Worm (Caenorhabditis elegans) whole organism, L2 larva: ENCODE measurements around the gene Y7A5A.24.

ENCODE experiments used
- C34F6.9 ChIP-seq: fragments of 150-350 bp; optimal IDR thresholded peaks from 2 replicates; lab custom pipeline; 2014; ENCODE audit warnings: missing biosample characterization, missing genetic modification characterization
- F13H6.1 ChIP-seq: sonication (generic microtip); optimal IDR thresholded peaks from 2 replicates; lab custom pipeline; 2016; ENCODE audit warnings: missing genetic modification characterization, missing compliant biosample characterization
- R02D3.7 ChIP-seq: fragments of 150-350 bp; optimal IDR thresholded peaks from 2 replicates; lab custom pipeline; 2014; ENCODE audit warnings: missing biosample characterization, missing genetic modification characterization
- Y55F3AM.14 ChIP-seq: fragments of 200-800 bp; sonication (Bioruptor generic); optimal IDR thresholded peaks from 2 replicates; lab custom pipeline; 2018; ENCODE audit warnings: mild to moderate bottlenecking, missing genetic modification characterization, missing compliant biosample characterization
- ZK546.5 ChIP-seq: sonication (generic microtip); optimal IDR thresholded peaks from 2 replicates; lab custom pipeline; 2017; ENCODE audit warnings: missing biosample characterization, missing genetic modification characterization
- alr-1 ChIP-seq: fragments of 150-350 bp; optimal IDR thresholded peaks from 2 replicates; lab custom pipeline; 2014; ENCODE audit warnings: missing biosample characterization, missing genetic modification characterization
- aly-2 ChIP-seq: fragments of 150-350 bp; optimal IDR thresholded peaks from 2 replicates; lab custom pipeline; 2014; ENCODE audit warnings: missing biosample characterization, missing genetic modification characterization
- ama-1 ChIP-seq: fragments of 150-350 bp; optimal IDR thresholded peaks from 2 replicates; lab custom pipeline; 2018; ENCODE audit warnings: inconsistent platforms
- blmp-1 ChIP-seq: sonication (generic microtip); optimal IDR thresholded peaks from 2 replicates; lab custom pipeline; 2017; ENCODE audit warnings: missing genetic modification characterization, mild to moderate bottlenecking, missing compliant biosample characterization, antibody characterized with exemption, moderate library complexity; ENCODE audit not compliant: insufficient read depth
- ceh-16 ChIP-seq: fragments of 150-350 bp; optimal IDR thresholded peaks from 2 replicates; lab custom pipeline; 2014; ENCODE audit warnings: missing biosample characterization, missing genetic modification characterization
- ceh-82 ChIP-seq: fragments of 150-350 bp; optimal IDR thresholded peaks from 2 replicates; lab custom pipeline; 2014; ENCODE audit warnings: missing biosample characterization, missing genetic modification characterization
- crh-2 ChIP-seq: sonication (generic microtip); optimal IDR thresholded peaks from 2 replicates; lab custom pipeline; 2017; ENCODE audit warnings: missing biosample characterization, missing genetic modification characterization
- dmd-4 ChIP-seq: sonication (generic microtip); optimal IDR thresholded peaks from 2 replicates; lab custom pipeline; 2017; ENCODE audit warnings: missing biosample characterization, missing genetic modification characterization
- egl-27 ChIP-seq: sonication (generic microtip); optimal IDR thresholded peaks from 3 replicates; lab custom pipeline; 2017; ENCODE audit warnings: missing biosample characterization, missing genetic modification reagents, missing genetic modification characterization
- elt-1 ChIP-seq: fragments of 150-350 bp; optimal IDR thresholded peaks from 2 replicates; lab custom pipeline; 2014; ENCODE audit warnings: missing biosample characterization, missing genetic modification characterization
- gmeb-1 ChIP-seq: fragments of 150-350 bp; optimal IDR thresholded peaks from 2 replicates; lab custom pipeline; 2014; ENCODE audit warnings: missing biosample characterization, missing genetic modification characterization
- lin-11 ChIP-seq: fragments of 150-350 bp; sonication (generic microtip); optimal IDR thresholded peaks from 2 replicates; lab custom pipeline; 2014; ENCODE audit warnings: missing biosample characterization, missing genetic modification characterization, inconsistent platforms, mixed read lengths
- lin-13 ChIP-seq: fragments of 150-350 bp; optimal IDR thresholded peaks from 2 replicates; lab custom pipeline; 2014; ENCODE audit warnings: missing biosample characterization, missing genetic modification reagents, missing genetic modification characterization
- lin-39 ChIP-seq: fragments of 150-350 bp; optimal IDR thresholded peaks from 2 replicates; lab custom pipeline; 2014; ENCODE audit warnings: missing biosample characterization, missing genetic modification reagents, missing genetic modification characterization
- mbf-1 ChIP-seq: sonication (generic microtip); optimal IDR thresholded peaks from 2 replicates; lab custom pipeline; 2017; ENCODE audit warnings: missing biosample characterization, missing genetic modification characterization
- nhr-10 ChIP-seq: sonication (generic microtip); optimal IDR thresholded peaks from 2 replicates; lab custom pipeline; 2017; ENCODE audit warnings: missing biosample characterization, missing genetic modification characterization
- nhr-21 ChIP-seq: fragments of 150-350 bp; optimal IDR thresholded peaks from 2 replicates; lab custom pipeline; 2014; ENCODE audit warnings: missing biosample characterization, missing genetic modification characterization
- nhr-25 ChIP-seq: fragments of 150-350 bp; sonication (generic microtip); optimal IDR thresholded peaks from 3 replicates; lab custom pipeline; 2014; ENCODE audit warnings: missing biosample characterization, missing genetic modification characterization
- nhr-6 ChIP-seq: fragments of 150-350 bp; optimal IDR thresholded peaks from 2 replicates; lab custom pipeline; 2014; ENCODE audit warnings: missing biosample characterization, missing genetic modification characterization
- nhr-77 ChIP-seq: fragments of 150-350 bp; optimal IDR thresholded peaks from 2 replicates; lab custom pipeline; 2014; ENCODE audit warnings: missing biosample characterization, missing genetic modification characterization
- sem-4 ChIP-seq: fragments of 150-350 bp; optimal IDR thresholded peaks from 2 replicates; lab custom pipeline; 2014; ENCODE audit warnings: missing biosample characterization, missing genetic modification reagents, missing genetic modification characterization
- skn-1 ChIP-seq: sonication (generic microtip); optimal IDR thresholded peaks from 2 replicates; lab custom pipeline; 2017; ENCODE audit warnings: missing biosample characterization, missing genetic modification characterization
- sma-3 ChIP-seq: sonication (generic microtip); optimal IDR thresholded peaks from 2 replicates; lab custom pipeline; 2016; ENCODE audit warnings: missing genetic modification reagents, missing genetic modification characterization, missing compliant biosample characterization
- sma-9 ChIP-seq, 2 experiments: fragments of 150-350 bp in 1 of 2; sonication (generic microtip) in 1 of 2; optimal IDR thresholded peaks; 2 replicates each; lab custom pipeline; 2014 to 2016; ENCODE audit warnings: missing genetic modification characterization in 2 of 2, mild to moderate bottlenecking in 1 of 2, missing biosample characterization in 1 of 2, missing compliant biosample characterization in 1 of 2, missing genetic modification reagents in 1 of 2, moderate library complexity in 1 of 2
- snpc-4 ChIP-seq: fragments of 150-350 bp; optimal IDR thresholded peaks from 2 replicates; lab custom pipeline; 2014; ENCODE audit warnings: missing biosample characterization, missing genetic modification characterization
- unc-39 ChIP-seq: fragments of 150-350 bp; optimal IDR thresholded peaks from 2 replicates; lab custom pipeline; 2014; ENCODE audit warnings: missing biosample characterization, missing genetic modification characterization
- unc-55 ChIP-seq: fragments of 150-350 bp; sonication (generic microtip); optimal IDR thresholded peaks from 3 replicates; lab custom pipeline; 2014; ENCODE audit warnings: missing biosample characterization, missing genetic modification reagents, missing genetic modification characterization
- zag-1 ChIP-seq: fragments of 150-350 bp; optimal IDR thresholded peaks from 2 replicates; lab custom pipeline; 2014; ENCODE audit warnings: missing biosample characterization, missing genetic modification characterization
- ztf-11 ChIP-seq: sonication (generic microtip); optimal IDR thresholded peaks from 2 replicates; lab custom pipeline; 2017; ENCODE audit warnings: missing biosample characterization, missing genetic modification characterization
- ztf-4 ChIP-seq: fragments of 150-350 bp; optimal IDR thresholded peaks from 2 replicates; lab custom pipeline; 2014; ENCODE audit warnings: missing biosample characterization, missing genetic modification characterization

Gene Y7A5A.24

DNA sequence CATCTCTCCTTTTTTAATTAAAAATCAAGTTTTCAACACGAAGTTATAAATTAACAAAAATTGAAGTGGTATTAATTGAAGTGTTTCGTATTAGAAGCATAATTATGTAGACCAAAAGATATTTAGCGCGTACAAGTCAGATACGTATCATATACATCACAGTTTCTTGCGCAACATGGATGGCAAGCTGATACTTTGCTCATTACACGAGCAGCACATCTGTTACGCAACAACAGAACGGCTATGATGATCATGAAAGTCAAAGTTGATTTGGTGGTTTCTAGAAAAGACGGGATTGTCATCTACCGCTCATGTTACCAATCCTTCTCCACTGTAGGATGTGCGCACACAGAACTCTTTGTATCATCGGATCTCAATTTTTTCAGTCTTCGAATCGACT is 32.6 kb upstream of the Y7A5A.24 start:
- no peak for TF ChIP-seq gmeb-1 (tag; lab: Kevin White, UChicago)
- TF ChIP-seq unc-55 (GFP tag; lab: Kevin White, UChicago), result no peak
- no peak for TF ChIP-seq unc-39 (tag; lab: Kevin White, UChicago)
- TF ChIP-seq nhr-77 (tag; lab: Kevin White, UChicago), result no peak
- TF ChIP-seq F13H6.1, result no peak

DNA sequence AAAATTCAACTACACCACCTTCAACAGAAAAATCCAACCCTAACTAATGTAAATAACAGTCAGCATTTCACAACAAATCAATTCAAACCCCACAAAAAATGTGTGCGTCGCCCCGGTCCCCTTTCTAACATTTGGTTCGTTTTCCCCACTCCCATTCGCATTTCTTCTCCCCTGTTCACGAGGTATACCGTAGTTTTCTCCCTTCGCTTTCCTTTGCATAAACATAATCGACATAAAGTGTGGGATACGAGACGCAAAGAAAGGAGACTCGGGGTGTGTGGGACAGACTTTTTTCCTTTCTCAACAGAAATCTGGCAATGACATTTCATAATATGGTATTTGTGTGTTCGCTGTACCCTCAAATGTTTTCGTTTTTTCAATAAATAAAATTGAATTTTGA is 29.4 kb upstream of the Y7A5A.24 start:
- TF ChIP-seq unc-55 (GFP tag; lab: Kevin White, UChicago) (no peak), R02D3.7 (tag; lab: Kevin White, UChicago) (no peak), aly-2 (no peak), ceh-82 (tag; lab: Kevin White, UChicago) (no peak), alr-1 (tag; lab: Kevin White, UChicago) (no peak), ztf-11 (tag; lab: Kevin White, UChicago) (no peak), ceh-16 (no peak), ztf-4 (no peak), nhr-6 (tag; lab: Kevin White, UChicago) (no peak), nhr-10 (tag; lab: Kevin White, UChicago) (no peak), lin-13 (GFP tag; lab: Kevin White, UChicago) (no peak), nhr-77 (tag; lab: Kevin White, UChicago) (no peak), egl-27 (tag; lab: Kevin White, UChicago) (no peak)

DNA sequence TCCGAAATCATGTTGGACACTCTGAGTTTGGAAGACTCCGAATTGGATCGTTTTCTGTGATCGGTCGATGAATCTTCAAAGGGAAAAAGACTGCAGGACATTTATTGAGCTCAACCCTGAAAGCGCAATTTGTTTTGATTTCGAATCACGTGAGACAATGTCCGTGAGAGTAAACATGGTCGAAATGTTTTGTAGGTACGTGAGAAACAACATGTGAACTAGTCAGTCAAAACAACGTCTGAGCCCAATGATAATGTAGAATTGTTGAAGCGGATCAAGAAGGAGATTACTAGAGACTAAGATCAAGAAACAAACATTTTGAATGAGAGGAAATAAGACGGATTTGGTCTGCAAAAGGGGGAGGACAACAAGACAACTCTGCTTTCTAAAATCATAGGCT is 22.1 kb upstream of the Y7A5A.24 start, which contains the start of gene Y7A5A.7:
TSS of gene Y7A5A.7 (minus strand) at position 101 of the 400 bp plus-strand sequence.
- TF ChIP-seq dmd-4 (tag; lab: Kevin White, UChicago) (no peak), sem-4 (tag; lab: Kevin White, UChicago) (no peak)
- TF ChIP-seq, all 48 proteins: peak for 0

DNA sequence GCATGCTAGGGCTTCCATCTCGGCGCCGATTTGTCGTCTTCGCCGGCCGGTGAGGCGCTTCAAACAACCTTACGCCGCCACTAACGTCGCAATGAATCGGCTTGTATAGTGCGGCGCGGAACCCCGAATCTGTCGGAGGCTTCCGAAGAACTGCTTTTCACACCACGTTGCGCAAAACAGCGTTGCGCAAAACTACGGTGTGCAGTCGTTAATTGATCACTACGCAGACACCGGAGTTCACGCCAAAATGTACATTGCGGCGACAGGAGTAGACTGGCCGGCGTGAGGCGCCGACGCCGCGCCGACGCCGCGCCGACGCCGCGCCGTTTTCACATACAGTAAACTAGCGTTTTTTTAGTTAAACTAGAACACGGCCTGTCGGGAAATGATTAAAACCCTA is 19.9 kb upstream of the Y7A5A.24 start:
- no peak for TF ChIP-seq snpc-4 (tag; lab: Kevin White, UChicago)
- no peak for TF ChIP-seq zag-1 (tag; lab: Kevin White, UChicago)
- no peak for TF ChIP-seq lin-39
- TF ChIP-seq nhr-77 (tag; lab: Kevin White, UChicago), result no peak
- TF ChIP-seq egl-27 (tag; lab: Kevin White, UChicago), result no peak
- no peak for TF ChIP-seq crh-2 (tag; lab: Kevin White, UChicago)
- no peak for TF ChIP-seq sma-9 (GFP tag; optimal IDR thresholded peaks at IDR 0.05; lab: Kevin White, UChicago)
- no peak for TF ChIP-seq sma-9 (tag; optimal IDR thresholded peaks at IDR 0.05; lab: Kevin White, UChicago)
- TF ChIP-seq skn-1 (tag; lab: Kevin White, UChicago), result no peak
- TF ChIP-seq elt-1 (tag; lab: Kevin White, UChicago), result no peak
- TF ChIP-seq ama-1 (lab: Kevin White, UChicago), result no peak
- no peak for TF ChIP-seq blmp-1 (tag; lab: Kevin White, UChicago)
- TF ChIP-seq C34F6.9 (tag; lab: Kevin White, UChicago), result no peak
- no peak for TF ChIP-seq gmeb-1 (tag; lab: Kevin White, UChicago)
- TF ChIP-seq sem-4 (tag; lab: Kevin White, UChicago), result no peak
- no peak for TF ChIP-seq ZK546.5 (tag; lab: Kevin White, UChicago)
- no peak for TF ChIP-seq ceh-82 (tag; lab: Kevin White, UChicago)
- TF ChIP-seq, all 48 proteins: peak for 0

DNA sequence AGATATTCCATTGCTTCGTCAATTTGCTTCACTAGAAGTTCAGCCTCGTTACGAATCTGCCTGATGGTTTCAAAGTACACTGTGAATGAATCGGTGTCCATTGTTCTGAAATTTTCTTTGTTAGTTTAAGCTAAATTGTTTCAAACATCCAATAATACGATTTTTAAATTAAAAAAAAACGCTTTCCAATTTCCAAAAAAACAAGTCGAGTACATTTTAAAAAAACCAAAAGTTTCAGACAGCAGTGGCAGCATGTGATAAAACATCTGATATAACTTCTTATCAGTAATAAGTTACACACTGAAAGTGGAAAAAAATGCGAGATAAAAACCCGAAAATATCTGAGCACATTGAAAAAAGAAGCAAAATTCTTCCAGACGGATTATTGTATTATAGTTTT is 17.7 kb upstream of the Y7A5A.24 start, which contains the start of gene Y7A5A.6:
TSS of gene Y7A5A.6 (minus strand) at position 101 of the 400 bp plus-strand sequence.
- TF ChIP-seq F13H6.1 (no peak), nhr-10 (tag; lab: Kevin White, UChicago) (no peak), nhr-25 (tag; lab: Kevin White, UChicago) (no peak)

DNA sequence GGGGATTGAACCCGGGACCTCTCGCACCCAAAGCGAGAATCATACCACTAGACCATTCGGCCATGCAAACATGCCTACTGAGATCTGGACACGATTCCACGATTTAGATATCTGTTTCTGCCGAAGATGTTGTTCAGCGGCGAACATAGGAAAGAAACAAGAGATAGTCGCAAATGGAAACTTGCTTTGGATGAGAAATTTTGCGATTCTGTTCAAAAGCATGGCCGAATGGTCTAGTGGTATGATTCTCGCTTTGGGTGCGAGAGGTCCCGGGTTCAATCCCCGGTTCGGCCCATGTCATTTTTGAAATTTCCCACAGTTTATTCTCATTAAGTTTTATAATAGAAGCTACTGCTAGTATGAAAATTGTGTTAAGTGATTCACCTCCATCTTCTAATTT is 14.7 kb upstream of the Y7A5A.24 start:
- no peak for TF ChIP-seq lin-39
- no peak for TF ChIP-seq sem-4 (tag; lab: Kevin White, UChicago)
- TF ChIP-seq egl-27 (tag; lab: Kevin White, UChicago), result no peak
- peak; percentile 59 for TF ChIP-seq nhr-21 (tag; lab: Kevin White, UChicago)
- TF ChIP-seq sma-9 (GFP tag; optimal IDR thresholded peaks at IDR 0.05; lab: Kevin White, UChicago), result no peak
- TF ChIP-seq sma-9 (tag; optimal IDR thresholded peaks at IDR 0.05; lab: Kevin White, UChicago), result no peak
- TF ChIP-seq blmp-1 (tag; lab: Kevin White, UChicago), result no peak
- no peak for TF ChIP-seq lin-11 (tag; lab: Kevin White, UChicago)
- peak; percentile 10 for TF ChIP-seq sma-3 (GFP tag; lab: Kevin White, UChicago)
- TF ChIP-seq mbf-1 (tag; lab: Kevin White, UChicago), result no peak
- no peak for TF ChIP-seq Y55F3AM.14 (GFP tag; lab: Kevin White, UChicago)
- TF ChIP-seq nhr-10 (tag; lab: Kevin White, UChicago), result no peak
